Fruit fly (Drosophila melanogaster): ENCODE measurements around the gene CG5866.
A peak's percentile ranks its signal among the peaks of the same experiment; 100 is the strongest.

The CG5866 gene

dm6 chr3R:17385329-17386019 is 30.1 kb upstream of the CG5866 start (continued):
- TF ChIP-seq CG6654 (GFP tag; optimal IDR thresholded peaks at IDR 0.05) (no peak), CG30403 (GFP tag; optimal IDR thresholded peaks at IDR 0.05) (peak; percentile 61), bsh (GFP tag; optimal IDR thresholded peaks at IDR 0.05) (peak in 1 of 2 experiments; percentile 33), cwo (GFP tag; optimal IDR thresholded peaks at IDR 0.05) (peak; percentile 64), corto (GFP tag; optimal IDR thresholded peaks at IDR 0.05) (no peak), CG17612 (GFP tag; IDR thresholded peaks at IDR 0.05) (no peak; the same call in 1 of the 2 replicates), Fer2 (tag; optimal IDR thresholded peaks at IDR 0.05) (peak; percentile 3), D19B (GFP tag; optimal IDR thresholded peaks at IDR 0.05) (no peak), Hand (GFP tag; optimal IDR thresholded peaks at IDR 0.05) (peak; percentile 17), Asciz (GFP tag; optimal IDR thresholded peaks at IDR 0.05) (peak; percentile 3), CG7963 (GFP tag; IDR thresholded peaks at IDR 0.05; ENCODE audit: partially characterized antibody) (no peak), Med (GFP tag) (peak; percentile 96), tll (GFP tag; optimal IDR thresholded peaks at IDR 0.05) (no peak), CG7987 (GFP tag; optimal IDR thresholded peaks at IDR 0.05) (peak; percentile 65), Max (GFP tag; optimal IDR thresholded peaks at IDR 0.05) (peak; percentile 47), CG8765 (GFP tag; IDR thresholded peaks at IDR 0.05) (0 out of 2 replicates have a peak, but pooled peaks have one; percentile 9), dmrt11E (tag; optimal IDR thresholded peaks at IDR 0.05) (peak; percentile 16), maf-S (GFP tag; optimal IDR thresholded peaks at IDR 0.05) (peak; percentile 38), danr (GFP tag; IDR thresholded peaks at IDR 0.05) (peak; percentile 38; the same call in 1 of the 2 replicates), Elba2 (GFP tag; optimal IDR thresholded peaks at IDR 0.05) (peak; percentile 34), CG1233 (GFP tag; optimal IDR thresholded peaks at IDR 0.05) (peak; percentile 9), trem (tag; optimal IDR thresholded peaks at IDR 0.05) (peak; percentile 51), Optix (GFP tag; IDR thresholded peaks at IDR 0.05) (0 out of 3 replicates have a peak, but pooled peaks have one; percentile 24), eve (GFP tag; optimal IDR thresholded peaks at IDR 0.05) (peak in 1 of 2 experiments; percentile 87), mld (GFP tag; IDR thresholded peaks at IDR 0.05; ENCODE audit: partially characterized antibody) (no peak), Adf1 (GFP tag; IDR thresholded peaks at IDR 0.05) (peak; percentile 42; the same call in 1 of the 2 replicates), CG2875 (GFP tag; optimal IDR thresholded peaks at IDR 0.05) (peak; percentile 34), CG15601 (tag; optimal IDR thresholded peaks at IDR 0.05) (peak; percentile 51), CG4328 (GFP tag; optimal IDR thresholded peaks at IDR 0.05) (no peak), CG9817 (tag; optimal IDR thresholded peaks at IDR 0.05) (peak; percentile 38), klu (GFP tag; IDR thresholded peaks at IDR 0.05) (no peak), ara (GFP tag; IDR thresholded peaks at IDR 0.05) (peak; percentile 40; the same call in 1 of the 2 replicates), B-H2 (GFP tag; optimal IDR thresholded peaks at IDR 0.05) (peak; percentile 90), CG9932 (GFP tag; IDR thresholded peaks at IDR 0.05) (peak; percentile 73), fd3F (GFP tag; optimal IDR thresholded peaks at IDR 0.05) (peak; percentile 67), lilli (GFP tag; optimal IDR thresholded peaks at IDR 0.05) (peak; percentile 69), CrebB (tag; optimal IDR thresholded peaks at IDR 0.05) (peak; percentile 34), gro (GFP tag; optimal IDR thresholded peaks at IDR 0.05) (peak; percentile 53), pho (GFP tag; optimal IDR thresholded peaks at IDR 0.05) (peak; percentile 56), p53 (GFP tag; optimal IDR thresholded peaks at IDR 0.05) (peak; percentile 40), CG11456 (GFP tag; IDR thresholded peaks at IDR 0.05) (peak; percentile 77; the same call in 2 of the 3 replicates), ken (GFP tag; IDR thresholded peaks at IDR 0.05) (peak; percentile 74), Dip3 (GFP tag; optimal IDR thresholded peaks at IDR 0.05) (peak; percentile 32), CG10147 (GFP tag; optimal IDR thresholded peaks at IDR 0.05) (no peak), kah (GFP tag; optimal IDR thresholded peaks at IDR 0.05) (no peak), Poxn (GFP tag; IDR thresholded peaks at IDR 0.05) (0 out of 2 replicates have a peak, but pooled peaks have one; percentile 38), Vsx1 (GFP tag; optimal IDR thresholded peaks at IDR 0.05) (peak; percentile 95), Stat92E (GFP tag; optimal IDR thresholded peaks at IDR 0.05) (no peak)
